Worm (Caenorhabditis elegans) whole organism, L1 larva: ENCODE data around the gene math-38.

Experiments used
- alr-1 ChIP-seq: fragments of 200-800 bp; sonication (Bioruptor generic); optimal IDR thresholded peaks from 2 replicates; lab custom pipeline; 2018; ENCODE audit warnings: borderline replicate concordance, mild to moderate bottlenecking, missing genetic modification characterization, missing compliant biosample characterization
- ces-1 ChIP-seq: fragments of 150-350 bp; optimal IDR thresholded peaks from 2 replicates; lab custom pipeline; 2014; ENCODE audit warnings: missing biosample characterization, missing genetic modification reagents, missing genetic modification characterization
- elt-2 ChIP-seq: sonication (generic microtip); optimal IDR thresholded peaks from 2 replicates; lab custom pipeline; 2016; ENCODE audit warnings: missing genetic modification characterization, mild to moderate bottlenecking, inconsistent platforms, missing compliant biosample characterization, missing genetic modification reagents
- hlh-17 ChIP-seq: fragments of 200-800 bp; sonication (Bioruptor generic); optimal IDR thresholded peaks from 2 replicates; lab custom pipeline; 2018; ENCODE audit warnings: missing genetic modification characterization, mild to moderate bottlenecking, missing compliant biosample characterization, moderate library complexity, borderline replicate concordance
- lin-15B ChIP-seq: fragments of 150-350 bp; sonication (generic microtip); optimal IDR thresholded peaks from 3 replicates; lab custom pipeline; 2014; ENCODE audit warnings: missing biosample characterization, missing genetic modification characterization
- unc-30 ChIP-seq: sonication (generic microtip); optimal IDR thresholded peaks from 2 replicates; lab custom pipeline; 2017; ENCODE audit warnings: missing biosample characterization, missing genetic modification characterization
- xbp-1 ChIP-seq: sonication (generic microtip); optimal IDR thresholded peaks from 2 replicates; lab custom pipeline; 2016; ENCODE audit warnings: missing genetic modification characterization, missing compliant biosample characterization

DNA sequence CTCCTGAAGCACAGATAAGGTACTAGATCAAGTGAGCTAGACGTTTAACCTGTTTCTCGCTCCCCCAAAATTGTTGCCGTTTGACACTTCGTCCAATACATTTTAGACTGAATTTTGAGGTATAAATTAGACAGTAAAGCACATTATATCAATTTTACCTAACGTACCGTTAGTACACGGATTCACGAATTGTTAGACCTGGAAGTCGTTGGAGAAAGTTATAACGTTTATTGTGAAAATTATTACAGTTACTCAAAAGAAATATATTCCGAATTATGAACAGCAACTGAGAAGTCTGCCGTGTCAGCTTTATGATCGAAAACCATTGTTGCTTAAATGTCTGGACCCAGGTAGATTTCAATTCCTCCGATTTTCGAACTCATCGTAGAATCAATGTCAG is 18.9 kb downstream of the math-38 start:
- TF ChIP-seq unc-30 (no peak), hlh-17 (GFP tag; lab: Kevin White, UChicago) (no peak), ces-1 (no peak), xbp-1 (tag; lab: Kevin White, UChicago) (no peak), alr-1 (tag; lab: Kevin White, UChicago) (no peak), lin-15B (no peak), elt-2 (no peak)
